Worm (Caenorhabditis elegans): Measurements from ENCODE around the gene nyn-1.

DNA sequence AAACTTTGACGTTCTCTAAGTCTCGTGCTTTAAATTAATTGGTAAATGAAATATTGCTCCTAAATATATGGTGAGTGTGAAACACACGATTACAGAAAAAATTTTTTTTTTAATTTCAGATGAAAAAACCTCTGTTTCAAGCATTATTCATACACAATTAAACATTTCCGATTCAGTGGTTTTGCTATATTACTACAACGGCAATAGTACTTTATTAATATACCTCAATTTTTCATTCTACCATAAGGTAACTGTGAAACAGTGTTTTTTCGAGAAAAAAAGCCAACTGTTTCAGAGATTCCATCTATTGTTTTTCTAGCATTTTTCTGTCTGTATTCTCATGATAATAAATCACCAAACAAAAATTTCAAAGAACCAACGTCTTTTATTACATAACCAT lies 14.0 kb upstream of the nyn-1 start:
- TF ChIP-seq madf-2 (tag; optimal IDR thresholded peaks at IDR 0.05): no peak
- no peak for TF ChIP-seq ref-2 (tag; optimal IDR thresholded peaks at IDR 0.05)
- no peak for TF ChIP-seq dve-1 (tag; optimal IDR thresholded peaks at IDR 0.05)
- TF ChIP-seq pag-3 (tag; optimal IDR thresholded peaks at IDR 0.05; ENCODE audit: borderline replicate concordance): no peak
- TF ChIP-seq tbx-2 (tag; optimal IDR thresholded peaks at IDR 0.05): no peak
- TF ChIP-seq sox-4 (tag; optimal IDR thresholded peaks at IDR 0.05): no peak
- no peak for TF ChIP-seq nfya-1 (tag; optimal IDR thresholded peaks at IDR 0.05)
- no peak for TF ChIP-seq ama-1 (optimal IDR thresholded peaks at IDR 0.05)
- TF ChIP-seq unc-86 (tag; optimal IDR thresholded peaks at IDR 0.05): no peak
- no peak for TF ChIP-seq ceh-2 (tag; optimal IDR thresholded peaks at IDR 0.05)
